Fruit fly (Drosophila melanogaster): Measurements from ENCODE around the gene CG33500.
A peak's percentile ranks its signal among the peaks of the same experiment; 100 is the strongest.

The CG33500 gene

dm6 chr3L:11491222-11491873, 17.1 kb upstream of the CG33500 start (continued):
- TF ChIP-seq pros (GFP tag; optimal IDR thresholded peaks at IDR 0.05) (peak; percentile 57), Pdp1 (GFP tag; optimal IDR thresholded peaks at IDR 0.05) (peak; percentile 33 to 50), al (GFP tag; IDR thresholded peaks at IDR 0.05) (peak; percentile 14; the same call in 1 of the 2 replicates), cg (GFP tag; optimal IDR thresholded peaks at IDR 0.05) (no peak), CG1602 (GFP tag; optimal IDR thresholded peaks at IDR 0.05) (peak; percentile 7), tx (GFP tag; optimal IDR thresholded peaks at IDR 0.05) (peak; percentile 30), D (optimal IDR thresholded peaks at IDR 0.05) (peak; percentile 50), D (GFP tag; optimal IDR thresholded peaks at IDR 0.05) (no peak), Blimp-1 (GFP tag; optimal IDR thresholded peaks at IDR 0.05) (peak; percentile 60), Hmx (GFP tag; optimal IDR thresholded peaks at IDR 0.05) (no peak), twi (tag; optimal IDR thresholded peaks at IDR 0.05) (no peak), CG14050 (GFP tag; IDR thresholded peaks at IDR 0.05) (no peak; the same call in 2 of the 3 replicates), ham (GFP tag; IDR thresholded peaks at IDR 0.05) (no peak), repo (GFP tag; optimal IDR thresholded peaks at IDR 0.05) (peak; percentile 17), ranshi (GFP tag; IDR thresholded peaks at IDR 0.05) (peak; percentile 72; the same call in 1 of the 2 replicates), Dfd (GFP tag; optimal IDR thresholded peaks at IDR 0.05) (no peak), CG1024 (GFP tag; IDR thresholded peaks at IDR 0.05) (no peak), hth (optimal IDR thresholded peaks at IDR 0.05) (no peak), nerfin-2 (GFP tag; IDR thresholded peaks at IDR 0.05; ENCODE audit: partially characterized antibody) (no peak), Lhr (GFP tag; optimal IDR thresholded peaks at IDR 0.05) (no peak), CG4617 (GFP tag; optimal IDR thresholded peaks at IDR 0.05; ENCODE audit: borderline replicate concordance) (no peak), Optix (GFP tag; IDR thresholded peaks at IDR 0.05) (no peak), CG12071 (GFP tag; optimal IDR thresholded peaks at IDR 0.05) (peak; percentile 21), Elba2 (GFP tag; optimal IDR thresholded peaks at IDR 0.05) (no peak), Max (GFP tag; optimal IDR thresholded peaks at IDR 0.05) (peak; percentile 11), CG3838 (GFP tag; optimal IDR thresholded peaks at IDR 0.05) (no peak), CG9817 (tag; optimal IDR thresholded peaks at IDR 0.05) (peak; percentile 60), jumu (GFP tag; optimal IDR thresholded peaks at IDR 0.05) (peak; percentile 31), psq (GFP tag; optimal IDR thresholded peaks at IDR 0.05) (no peak), CG6689 (GFP tag; IDR thresholded peaks at IDR 0.05) (peak; percentile 56; the same call in 1 of the 2 replicates), Atf-2 (GFP tag; optimal IDR thresholded peaks at IDR 0.05) (peak; percentile 63), CG17328 (GFP tag; IDR thresholded peaks at IDR 0.05) (peak; percentile 68), Hand (GFP tag; optimal IDR thresholded peaks at IDR 0.05) (peak; percentile 51), tgo (GFP tag; IDR thresholded peaks at IDR 0.05) (peak; percentile 56; the same call in 2 of the 3 replicates), ash1 (GFP tag; optimal IDR thresholded peaks at IDR 0.05) (no peak), ken (GFP tag; IDR thresholded peaks at IDR 0.05) (peak; percentile 60; the same call in 1 of the 3 replicates), CG8924 (tag; optimal IDR thresholded peaks at IDR 0.05) (peak; percentile 54), ci (GFP tag; IDR thresholded peaks at IDR 0.05) (peak; percentile 61; the same call in 2 of the 3 replicates), CG10431 (GFP tag; optimal IDR thresholded peaks at IDR 0.05) (no peak), unpg (GFP tag; optimal IDR thresholded peaks at IDR 0.05) (peak; percentile 64), amos (GFP tag; IDR thresholded peaks at IDR 0.05; ENCODE audit: partially characterized antibody) (no peak), en (GFP tag; optimal IDR thresholded peaks at IDR 0.05) (peak; percentile 7), nau (GFP tag; optimal IDR thresholded peaks at IDR 0.05) (peak; percentile 20), sug (tag; optimal IDR thresholded peaks at IDR 0.05) (peak; percentile 45), CG12299 (tag; optimal IDR thresholded peaks at IDR 0.05) (peak; percentile 9), CG14710 (tag; optimal IDR thresholded peaks at IDR 0.05) (peak; percentile 34), Nf-YC (tag; optimal IDR thresholded peaks at IDR 0.05) (peak; percentile 20), CG11093 (GFP tag; IDR thresholded peaks at IDR 0.05) (no peak), CG31365 (tag; optimal IDR thresholded peaks at IDR 0.05) (no peak), lola (GFP tag; optimal IDR thresholded peaks at IDR 0.05) (peak in 1 of 3 experiments; percentile 18)

Data from whole organism, embryonic.